Fruit fly (Drosophila melanogaster) whole organism, wandering third instar larva: ENCODE data around the gene CG43844.

ENCODE experiments used
- Dfd ChIP-seq: fragments of >200 bp; optimal IDR thresholded peaks from 2 replicates; lab custom pipeline; 2017; ENCODE audit warnings: missing biosample characterization, missing genetic modification characterization
- Hnf4 ChIP-seq: fragments of 200-800 bp; sonication (Bioruptor generic); optimal IDR thresholded peaks from 2 replicates; lab custom pipeline; 2016; ENCODE audit warnings: missing biosample characterization, mild to moderate bottlenecking, missing genetic modification characterization
- Hr83 ChIP-seq: fragments of 200-300 bp; sonication (Bioruptor generic); optimal IDR thresholded peaks from 2 replicates; lab custom pipeline; 2016; ENCODE audit warnings: missing biosample characterization, mild to moderate bottlenecking, missing genetic modification characterization, moderate library complexity; ENCODE audit not compliant: poor library complexity, severe bottlenecking
- Mio ChIP-seq: sonication (Bioruptor generic); optimal IDR thresholded peaks from 2 replicates; lab custom pipeline; 2016; ENCODE audit warnings: missing biosample characterization, missing genetic modification characterization
- Myc ChIP-seq: fragments of >200 bp; optimal IDR thresholded peaks from 2 replicates; lab custom pipeline; 2017
- dmrt93B ChIP-seq: fragments of 200-800 bp; sonication (Bioruptor generic); optimal IDR thresholded peaks from 2 replicates; lab custom pipeline; 2018; ENCODE audit warnings: missing biosample characterization, mild to moderate bottlenecking, missing genetic modification characterization
- dsf ChIP-seq: sonication (Bioruptor generic); optimal IDR thresholded peaks from 2 replicates; lab custom pipeline; 2016; ENCODE audit warnings: missing biosample characterization, missing genetic modification characterization, borderline replicate concordance
- pan ChIP-seq: fragments of >200 bp; optimal IDR thresholded peaks from 2 replicates; lab custom pipeline; 2017
- psq ChIP-seq: fragments of 200-800 bp; sonication (Bioruptor generic); optimal IDR thresholded peaks from 3 replicates; lab custom pipeline; 2017; ENCODE audit warnings: missing biosample characterization, mild to moderate bottlenecking, missing genetic modification characterization, moderate library complexity
- sage ChIP-seq: fragments of 200-800 bp; sonication (Bioruptor generic); optimal IDR thresholded peaks from 2 replicates; lab custom pipeline; 2016; ENCODE audit warnings: missing biosample characterization, mild to moderate bottlenecking, missing genetic modification characterization

DNA sequence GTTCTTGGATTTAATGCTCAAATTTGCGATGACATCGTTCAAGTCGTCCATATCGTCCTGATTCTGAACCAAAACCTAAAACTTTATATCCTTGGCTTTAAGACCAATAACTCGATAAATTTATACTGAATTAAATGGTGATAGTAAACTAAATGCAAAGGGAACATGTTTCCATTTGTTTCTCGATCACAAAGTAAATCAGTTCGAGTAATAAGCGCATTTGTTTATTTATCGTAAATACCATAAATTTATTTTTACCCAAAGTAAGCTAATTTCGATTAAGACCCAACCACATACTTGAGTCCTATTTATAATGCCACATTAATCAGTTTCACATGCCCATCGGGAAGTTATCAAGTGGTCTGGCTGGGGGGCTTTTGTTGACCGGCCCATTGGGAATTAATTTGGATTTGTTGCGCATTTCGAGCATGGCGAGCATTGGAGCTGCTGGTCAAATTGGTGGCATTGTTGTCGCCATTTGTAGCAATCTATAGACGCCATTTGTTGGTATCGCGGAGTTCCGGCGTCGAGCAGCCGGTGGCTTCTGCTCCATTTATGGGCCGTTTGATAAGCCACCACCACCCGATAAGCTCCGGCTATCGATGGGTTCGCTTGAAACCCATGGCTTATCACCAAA is 19.8 kb upstream of the CG43844 start, which contains the start of gene CG31174:
- TF ChIP-seq Mio (GFP tag; lab: Kevin White, UChicago) (no peak), Hnf4 (GFP tag; lab: Kevin White, UChicago) (no peak), sage (GFP tag; lab: Kevin White, UChicago) (no peak), Myc (lab: Kevin White, UChicago) (no peak), Hr83 (GFP tag; lab: Kevin White, UChicago) (no peak), dmrt93B (no peak), pan (no peak), dsf (GFP tag; lab: Kevin White, UChicago) (no peak), Dfd (no peak), psq (GFP tag; lab: Kevin White, UChicago) (no peak)
